Fruit fly (Drosophila melanogaster): ENCODE data around the gene Oga.
A peak's percentile ranks its signal among the peaks of the same experiment; 100 is the strongest.

Oga gene

dm6 chr3R:21245846-21246245 is 27.0 kb downstream of the Oga start:
- TF ChIP-seq tj (GFP tag; optimal IDR thresholded peaks at IDR 0.05) (no peak), kay (GFP tag; ENCODE audit: borderline replicate concordance) (peak; percentile 15)

DNA sequence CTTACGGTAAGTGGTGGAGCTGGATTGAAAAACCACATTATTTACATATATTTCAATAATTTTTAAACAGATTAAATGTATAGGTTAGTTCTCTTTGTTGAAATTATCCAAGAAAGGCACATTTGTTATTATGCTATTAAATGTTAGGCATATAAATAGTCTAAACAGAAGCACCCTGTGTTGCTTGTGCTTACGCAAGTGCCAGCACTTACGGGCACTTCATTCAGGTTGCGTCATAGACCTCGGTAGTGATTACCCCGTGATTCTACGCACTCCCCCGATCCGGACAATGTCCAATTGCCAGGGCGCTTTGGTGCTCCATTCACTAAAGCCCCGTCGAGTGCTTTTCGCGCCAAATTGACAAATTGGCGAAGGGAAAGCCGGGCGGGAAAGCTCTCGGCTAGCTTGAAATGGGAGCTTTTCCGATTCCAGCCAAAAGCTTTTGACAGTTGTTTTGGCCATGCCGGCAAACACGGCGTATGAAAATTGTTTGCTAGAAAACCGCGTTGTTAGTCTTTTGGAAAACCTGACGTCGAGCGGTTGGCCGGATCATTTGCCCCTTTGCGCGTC is 27.7 kb downstream of the Oga start, which contains the start of gene ETHR:
ETHR (plus strand) TSS at position 520 of the 570 bp plus-strand sequence.
- TF ChIP-seq Mnt (GFP tag; optimal IDR thresholded peaks at IDR 0.05), result peak; percentile 30
- TF ChIP-seq CG14711 (tag; optimal IDR thresholded peaks at IDR 0.05), result peak; percentile 21
- TF ChIP-seq kay (GFP tag; ENCODE audit: borderline replicate concordance), result peak; percentile 83
- TF ChIP-seq Crg-1 (GFP tag; optimal IDR thresholded peaks at IDR 0.05), result peak; percentile 26
- peak; percentile 73 for TF ChIP-seq CG11617 (GFP tag; optimal IDR thresholded peaks at IDR 0.05)
- peak; percentile 63 for TF ChIP-seq CG33017 (tag; optimal IDR thresholded peaks at IDR 0.05)
- no peak for TF ChIP-seq cnc (optimal IDR thresholded peaks at IDR 0.05)
- TF ChIP-seq CG12768 (GFP tag; optimal IDR thresholded peaks at IDR 0.05), result peak; percentile 89
- TF ChIP-seq CG1620 (GFP tag; optimal IDR thresholded peaks at IDR 0.05), result no peak
- TF ChIP-seq tj (GFP tag; optimal IDR thresholded peaks at IDR 0.05), result peak; percentile 11
- TF ChIP-seq Clk (GFP tag; optimal IDR thresholded peaks at IDR 0.05), result peak; percentile 29
- TF ChIP-seq CG5204 (GFP tag; optimal IDR thresholded peaks at IDR 0.05), result no peak
- no peak for TF ChIP-seq bab1 (GFP tag; optimal IDR thresholded peaks at IDR 0.05)
- peak; percentile 100 for TF ChIP-seq cic (GFP tag; optimal IDR thresholded peaks at IDR 0.05)
- TF ChIP-seq pad (GFP tag; optimal IDR thresholded peaks at IDR 0.05), result no peak
- peak; percentile 14 for TF ChIP-seq Hr96 (GFP tag; optimal IDR thresholded peaks at IDR 0.05)
- no peak for TF ChIP-seq ovo (GFP tag; optimal IDR thresholded peaks at IDR 0.05)
- TF ChIP-seq toe (GFP tag; optimal IDR thresholded peaks at IDR 0.05), result peak; percentile 34
- peak; percentile 8 for TF ChIP-seq CG7045 (GFP tag; optimal IDR thresholded peaks at IDR 0.05)
- peak; percentile 47 for TF ChIP-seq CG7101 (tag; optimal IDR thresholded peaks at IDR 0.05)

- no peak for TF ChIP-seq pad (GFP tag; optimal IDR thresholded peaks at IDR 0.05)
- TF ChIP-seq CG7101 (tag; optimal IDR thresholded peaks at IDR 0.05), result no peak
- no peak for TF ChIP-seq CG7045 (GFP tag; optimal IDR thresholded peaks at IDR 0.05)
- no peak for TF ChIP-seq CG11617 (GFP tag; optimal IDR thresholded peaks at IDR 0.05)
- TF ChIP-seq tj (GFP tag; optimal IDR thresholded peaks at IDR 0.05), result no peak
- TF ChIP-seq kay (GFP tag; ENCODE audit: borderline replicate concordance), result no peak
- no peak for TF ChIP-seq toe (GFP tag; optimal IDR thresholded peaks at IDR 0.05)
- no peak for TF ChIP-seq Mnt (GFP tag; optimal IDR thresholded peaks at IDR 0.05)
- TF ChIP-seq bab1 (GFP tag; optimal IDR thresholded peaks at IDR 0.05), result no peak
- TF ChIP-seq ovo (GFP tag; optimal IDR thresholded peaks at IDR 0.05), result no peak
Observed at dm6 chr3R:21252478-21252877, 33.6 kb downstream of the Oga start.

DNA sequence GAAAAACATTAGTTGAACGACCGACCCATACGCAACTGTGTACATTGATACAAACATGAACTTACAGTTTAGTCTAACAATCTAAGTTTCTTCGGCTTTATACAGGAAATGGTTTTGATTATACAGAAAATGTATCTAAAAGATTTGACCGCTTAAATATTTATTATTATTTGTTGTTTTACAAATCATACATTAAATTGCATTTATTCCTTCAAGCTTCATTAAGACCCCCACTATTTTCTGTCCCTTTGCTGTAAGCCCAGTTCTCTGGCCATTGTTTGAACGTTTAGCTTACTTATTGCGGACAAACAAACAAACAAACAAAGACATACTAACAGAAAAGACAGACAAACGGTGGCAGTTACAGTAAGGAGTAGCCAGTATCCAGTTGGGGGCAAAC is 35.4 kb downstream of the Oga start:
- TF ChIP-seq bab1 (GFP tag; optimal IDR thresholded peaks at IDR 0.05) (no peak), CG5204 (GFP tag; optimal IDR thresholded peaks at IDR 0.05) (no peak), Hr96 (GFP tag; optimal IDR thresholded peaks at IDR 0.05) (no peak), cic (GFP tag; optimal IDR thresholded peaks at IDR 0.05) (no peak), CG33017 (tag; optimal IDR thresholded peaks at IDR 0.05) (no peak), cnc (optimal IDR thresholded peaks at IDR 0.05) (no peak), CG7045 (GFP tag; optimal IDR thresholded peaks at IDR 0.05) (no peak), Crg-1 (GFP tag; optimal IDR thresholded peaks at IDR 0.05) (no peak), Clk (GFP tag; optimal IDR thresholded peaks at IDR 0.05) (no peak)

- no peak for TF ChIP-seq Hr96 (GFP tag; optimal IDR thresholded peaks at IDR 0.05)
- TF ChIP-seq CG7101 (tag; optimal IDR thresholded peaks at IDR 0.05), result no peak
- no peak for TF ChIP-seq Mnt (GFP tag; optimal IDR thresholded peaks at IDR 0.05)
- TF ChIP-seq tj (GFP tag; optimal IDR thresholded peaks at IDR 0.05), result no peak
- no peak for TF ChIP-seq cic (GFP tag; optimal IDR thresholded peaks at IDR 0.05)
- no peak for TF ChIP-seq Crg-1 (GFP tag; optimal IDR thresholded peaks at IDR 0.05)
- no peak for TF ChIP-seq CG5204 (GFP tag; optimal IDR thresholded peaks at IDR 0.05)
- TF ChIP-seq toe (GFP tag; optimal IDR thresholded peaks at IDR 0.05), result no peak
- TF ChIP-seq CG33017 (tag; optimal IDR thresholded peaks at IDR 0.05), result no peak
- TF ChIP-seq CG7045 (GFP tag; optimal IDR thresholded peaks at IDR 0.05), result no peak
- no peak for TF ChIP-seq cnc (optimal IDR thresholded peaks at IDR 0.05)
- TF ChIP-seq kay (GFP tag; ENCODE audit: borderline replicate concordance), result no peak
- no peak for TF ChIP-seq ovo (GFP tag; optimal IDR thresholded peaks at IDR 0.05)
- no peak for TF ChIP-seq pad (GFP tag; optimal IDR thresholded peaks at IDR 0.05)
Observed at dm6 chr3R:21260795-21261194, 41.9 kb downstream of the Oga start.

DNA sequence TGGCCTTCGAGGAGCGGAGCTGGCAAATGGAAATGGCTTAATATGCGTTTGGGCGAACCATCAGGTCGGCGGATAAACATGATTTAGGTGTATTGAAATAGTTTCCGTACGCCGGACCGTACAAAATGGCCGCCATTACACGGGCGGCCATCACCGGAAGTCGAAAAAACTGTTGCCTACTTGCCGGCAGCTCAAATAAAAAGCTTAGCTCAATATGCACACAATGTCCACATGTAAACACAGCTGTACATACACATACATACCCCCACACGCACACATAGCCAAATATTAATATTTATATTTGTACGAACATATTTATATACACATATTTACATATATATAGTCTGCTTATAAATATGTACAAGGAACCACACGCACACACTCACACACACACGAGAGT is 44.3 kb downstream of the Oga start:
- no peak for TF ChIP-seq tj (GFP tag; optimal IDR thresholded peaks at IDR 0.05)
- peak; percentile 1 for TF ChIP-seq bab1 (GFP tag; optimal IDR thresholded peaks at IDR 0.05)

dm6 chr3R:21267972-21268512 is 49.2 kb downstream of the Oga start:
- TF ChIP-seq Mnt (GFP tag; optimal IDR thresholded peaks at IDR 0.05) (no peak), kay (GFP tag; ENCODE audit: borderline replicate concordance) (peak; percentile 32), CG12768 (GFP tag; optimal IDR thresholded peaks at IDR 0.05) (peak; percentile 19)

All from whole organism, adult.